Fruit fly (Drosophila melanogaster): Measurements from ENCODE around the gene CG31807.

DNA sequence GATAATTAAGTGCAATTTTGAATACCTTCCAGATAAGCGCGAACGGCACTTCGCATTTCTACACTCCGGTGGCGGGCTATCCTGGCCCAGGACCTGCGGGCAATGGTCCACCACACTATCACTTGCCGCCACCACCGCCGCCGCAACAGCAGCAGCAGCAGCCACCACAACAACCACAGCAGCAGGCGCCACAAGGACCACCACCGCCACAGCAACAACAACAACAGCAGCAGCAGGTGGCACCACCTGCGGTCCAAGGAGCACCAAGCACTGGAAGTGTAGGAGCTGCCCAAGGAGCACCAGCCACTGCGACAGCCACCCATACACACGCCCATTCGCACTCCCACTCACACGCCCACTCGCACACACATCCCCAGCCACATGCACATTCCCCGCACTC is 26.3 kb downstream of the CG31807 start:
- TF ChIP-seq CG8478 (optimal IDR thresholded peaks at IDR 0.05) (no peak), pan (optimal IDR thresholded peaks at IDR 0.05) (no peak), psq (optimal IDR thresholded peaks at IDR 0.05) (no peak), usp (GFP tag; optimal IDR thresholded peaks at IDR 0.05) (no peak)

Data from whole organism.